Worm (Caenorhabditis elegans) whole organism, L2 larva: ENCODE data around the gene aptf-3.

Source experiments
- egl-27 ChIP-seq: sonication (generic microtip); optimal IDR thresholded peaks from 3 replicates; lab custom pipeline; 2017; ENCODE audit warnings: missing biosample characterization, missing genetic modification reagents, missing genetic modification characterization
- mdl-1 ChIP-seq, 2 experiments: fragments of 150-350 bp in 1 of 2; sonication (generic microtip) in 1 of 2; optimal IDR thresholded peaks; 2 replicates each; lab custom pipeline; 2017; ENCODE audit warnings: missing biosample characterization in 2 of 2, missing genetic modification characterization in 2 of 2
- nhr-237 ChIP-seq: fragments of 150-350 bp; optimal IDR thresholded peaks from 2 replicates; lab custom pipeline; 2014; ENCODE audit warnings: missing biosample characterization, missing genetic modification characterization
- nhr-25 ChIP-seq: fragments of 150-350 bp; sonication (generic microtip); optimal IDR thresholded peaks from 3 replicates; lab custom pipeline; 2014; ENCODE audit warnings: missing biosample characterization, missing genetic modification characterization
- snpc-4 ChIP-seq: fragments of 150-350 bp; optimal IDR thresholded peaks from 2 replicates; lab custom pipeline; 2014; ENCODE audit warnings: missing biosample characterization, missing genetic modification characterization
- zag-1 ChIP-seq: fragments of 150-350 bp; optimal IDR thresholded peaks from 2 replicates; lab custom pipeline; 2014; ENCODE audit warnings: missing biosample characterization, missing genetic modification characterization
- ztf-1 ChIP-seq: fragments of 200-800 bp; sonication (Bioruptor generic); conservative IDR thresholded peaks from 2 replicates; pipeline ENCODE4 v1.3.6; 2022; ENCODE audit warnings: missing genetic modification characterization, missing compliant biosample characterization

- TF ChIP-seq mdl-1 (tag; optimal IDR thresholded peaks at IDR 0.05; lab: Kevin White, UChicago) (no peak), nhr-237 (no peak), zag-1 (no peak), snpc-4 (tag; lab: Kevin White, UChicago) (no peak), ztf-1 (GFP tag; lab: Robert Waterston, UW) (no peak), egl-27 (tag; lab: Kevin White, UChicago) (no peak), nhr-25 (tag; lab: Kevin White, UChicago) (no peak)
Observed at ce11 chrII:8617516-8617915, 23.5 kb downstream of the aptf-3 start, which contains the start of gene chhy-1.
